Worm (Caenorhabditis elegans) whole organism, L3 larva: Measurements from ENCODE around the gene R11D1.7.

Experiments used
- ZK546.5 ChIP-seq: sonication (generic microtip); optimal IDR thresholded peaks from 2 replicates; lab custom pipeline; 2017; ENCODE audit warnings: missing biosample characterization, missing genetic modification characterization
- aly-2 ChIP-seq: fragments of 150-350 bp; optimal IDR thresholded peaks from 2 replicates; lab custom pipeline; 2014; ENCODE audit warnings: missing biosample characterization, missing genetic modification characterization
- ama-1 ChIP-seq: fragments of 150-350 bp; optimal IDR thresholded peaks from 2 replicates; lab custom pipeline; 2018
- ceh-16 ChIP-seq: sonication (generic microtip); optimal IDR thresholded peaks from 2 replicates; lab custom pipeline; 2017; ENCODE audit warnings: missing biosample characterization, missing genetic modification characterization
- ceh-28 ChIP-seq: fragments of 150-350 bp; optimal IDR thresholded peaks from 2 replicates; lab custom pipeline; 2014; ENCODE audit warnings: missing biosample characterization, missing genetic modification reagents, missing genetic modification characterization
- ceh-82 ChIP-seq: fragments of 150-350 bp; optimal IDR thresholded peaks from 2 replicates; lab custom pipeline; 2014; ENCODE audit warnings: missing biosample characterization, missing genetic modification characterization
- ceh-9 ChIP-seq: sonication (generic microtip); optimal IDR thresholded peaks from 2 replicates; lab custom pipeline; 2018; ENCODE audit warnings: missing biosample characterization, missing genetic modification characterization
- egl-27 ChIP-seq: sonication (generic microtip); optimal IDR thresholded peaks from 4 replicates; lab custom pipeline; 2017; ENCODE audit warnings: missing biosample characterization, missing genetic modification reagents, missing genetic modification characterization
- egl-5 ChIP-seq: fragments of 150-350 bp; optimal IDR thresholded peaks from 2 replicates; lab custom pipeline; 2017; ENCODE audit warnings: missing biosample characterization, missing genetic modification reagents, missing genetic modification characterization, inconsistent platforms
- elt-2 ChIP-seq: sonication (generic microtip); optimal IDR thresholded peaks from 2 replicates; lab custom pipeline; 2016; ENCODE audit warnings: missing genetic modification reagents, mild to moderate bottlenecking, missing genetic modification characterization, missing compliant biosample characterization
- elt-3 ChIP-seq, 3 experiments: fragments of 150-350 bp in 1 of 3; sonication (generic microtip) in 2 of 3; optimal IDR thresholded peaks; 2 replicates in 2 of 3; 4 replicates in 1 of 3; lab custom pipeline; 2014 to 2017; ENCODE audit warnings: missing biosample characterization in 3 of 3, missing genetic modification characterization in 3 of 3
- eor-1 ChIP-seq, 2 experiments: fragments of 150-350 bp; optimal IDR thresholded peaks; 2 replicates each; lab custom pipeline; 2014 to 2018; ENCODE audit warnings: missing biosample characterization in 2 of 2, missing genetic modification characterization in 2 of 2
- fkh-10 ChIP-seq: sonication (generic microtip); optimal IDR thresholded peaks from 2 replicates; lab custom pipeline; 2017; ENCODE audit warnings: missing biosample characterization, missing genetic modification reagents, missing genetic modification characterization
- fkh-2 ChIP-seq: fragments of 150-350 bp; optimal IDR thresholded peaks from 2 replicates; lab custom pipeline; 2014; ENCODE audit warnings: missing biosample characterization, missing genetic modification reagents, missing genetic modification characterization
- hmg-11 ChIP-seq: sonication (generic microtip); optimal IDR thresholded peaks from 2 replicates; lab custom pipeline; 2016; ENCODE audit warnings: missing genetic modification characterization, missing compliant biosample characterization
- jun-1 ChIP-seq: fragments of 150-350 bp; optimal IDR thresholded peaks from 2 replicates; lab custom pipeline; 2014; ENCODE audit warnings: missing biosample characterization, missing genetic modification reagents, missing genetic modification characterization
- lin-15B ChIP-seq: fragments of 150-350 bp; optimal IDR thresholded peaks from 2 replicates; lab custom pipeline; 2014; ENCODE audit warnings: missing biosample characterization, missing genetic modification characterization
- lin-39 ChIP-seq: fragments of 150-350 bp; optimal IDR thresholded peaks from 2 replicates; lab custom pipeline; 2018; ENCODE audit warnings: missing biosample characterization, missing genetic modification reagents, missing genetic modification characterization
- lsy-12 ChIP-seq: sonication (generic microtip); optimal IDR thresholded peaks from 2 replicates; lab custom pipeline; 2016; ENCODE audit warnings: mild to moderate bottlenecking, missing genetic modification characterization, missing compliant biosample characterization
- mdl-1 ChIP-seq: fragments of 150-350 bp; optimal IDR thresholded peaks from 2 replicates; lab custom pipeline; 2014; ENCODE audit warnings: missing biosample characterization, missing genetic modification characterization
- mml-1 ChIP-seq: fragments of 150-350 bp; sonication (generic microtip); optimal IDR thresholded peaks from 3 replicates; lab custom pipeline; 2014; ENCODE audit warnings: missing biosample characterization, missing genetic modification characterization
- nfya-1 ChIP-seq: sonication (generic microtip); optimal IDR thresholded peaks from 2 replicates; lab custom pipeline; 2017; ENCODE audit warnings: missing genetic modification characterization, mild to moderate bottlenecking, missing compliant biosample characterization, antibody characterized with exemption, moderate library complexity; ENCODE audit not compliant: insufficient read depth
- nhr-11 ChIP-seq: fragments of 150-350 bp; optimal IDR thresholded peaks from 2 replicates; lab custom pipeline; 2014; ENCODE audit warnings: missing biosample characterization, missing genetic modification characterization
- nhr-12 ChIP-seq: fragments of 150-350 bp; optimal IDR thresholded peaks from 2 replicates; lab custom pipeline; 2014; ENCODE audit warnings: missing biosample characterization, missing genetic modification characterization
- nhr-237 ChIP-seq: fragments of 150-350 bp; optimal IDR thresholded peaks from 2 replicates; lab custom pipeline; 2014; ENCODE audit warnings: missing biosample characterization, missing genetic modification characterization
- nhr-25 ChIP-seq: sonication (generic microtip); optimal IDR thresholded peaks from 2 replicates; lab custom pipeline; 2017; ENCODE audit warnings: missing biosample characterization, missing genetic modification characterization
- nhr-28 ChIP-seq: fragments of 150-350 bp; optimal IDR thresholded peaks from 2 replicates; lab custom pipeline; 2014; ENCODE audit warnings: missing biosample characterization, missing genetic modification characterization
- nhr-43 ChIP-seq: sonication (generic microtip); optimal IDR thresholded peaks from 2 replicates; lab custom pipeline; 2016; ENCODE audit warnings: mild to moderate bottlenecking, missing genetic modification characterization, missing compliant biosample characterization; ENCODE audit not compliant: poor library complexity, severe bottlenecking
- nhr-67 ChIP-seq: fragments of 150-350 bp; optimal IDR thresholded peaks from 2 replicates; lab custom pipeline; 2014; ENCODE audit warnings: missing biosample characterization, missing genetic modification characterization
- nhr-76 ChIP-seq: fragments of 150-350 bp; sonication (generic microtip); optimal IDR thresholded peaks from 5 replicates; lab custom pipeline; 2014; ENCODE audit warnings: missing biosample characterization, missing genetic modification characterization
- nhr-77 ChIP-seq: fragments of 150-350 bp; optimal IDR thresholded peaks from 2 replicates; lab custom pipeline; 2014; ENCODE audit warnings: missing biosample characterization, missing genetic modification characterization
- pha-4 ChIP-seq: fragments of 150-350 bp; optimal IDR thresholded peaks from 2 replicates; lab custom pipeline; 2014; ENCODE audit warnings: missing biosample characterization, missing genetic modification reagents, missing genetic modification characterization
- pqm-1 ChIP-seq: fragments of 150-350 bp; optimal IDR thresholded peaks from 2 replicates; lab custom pipeline; 2017; ENCODE audit warnings: missing biosample characterization, missing genetic modification characterization, inconsistent platforms
- sea-2 ChIP-seq: fragments of 150-350 bp; sonication (generic microtip); optimal IDR thresholded peaks from 4 replicates; lab custom pipeline; 2014; ENCODE audit warnings: missing biosample characterization, missing genetic modification reagents, missing genetic modification characterization
- snpc-4 ChIP-seq: fragments of 150-350 bp; optimal IDR thresholded peaks from 2 replicates; lab custom pipeline; 2014; ENCODE audit warnings: missing biosample characterization, missing genetic modification characterization
- tbx-2 ChIP-seq: sonication (generic microtip); optimal IDR thresholded peaks from 2 replicates; lab custom pipeline; 2016; ENCODE audit warnings: mild to moderate bottlenecking, missing genetic modification characterization, missing compliant biosample characterization
- unc-39 ChIP-seq: sonication (generic microtip); optimal IDR thresholded peaks from 4 replicates; lab custom pipeline; 2017; ENCODE audit warnings: missing biosample characterization, missing genetic modification characterization
- unc-62 ChIP-seq: fragments of 150-350 bp; sonication (generic microtip); optimal IDR thresholded peaks from 4 replicates; lab custom pipeline; 2014; ENCODE audit warnings: missing biosample characterization, missing genetic modification reagents, missing genetic modification characterization
- zag-1 ChIP-seq: fragments of 150-350 bp; optimal IDR thresholded peaks from 2 replicates; lab custom pipeline; 2014; ENCODE audit warnings: missing biosample characterization, missing genetic modification characterization
- ztf-11 ChIP-seq: fragments of 150-350 bp; optimal IDR thresholded peaks from 2 replicates; lab custom pipeline; 2014; ENCODE audit warnings: missing biosample characterization, missing genetic modification characterization
- ztf-4 ChIP-seq: fragments of 150-350 bp; optimal IDR thresholded peaks from 2 replicates; lab custom pipeline; 2014; ENCODE audit warnings: missing biosample characterization, missing genetic modification characterization

Gene R11D1.7

DNA sequence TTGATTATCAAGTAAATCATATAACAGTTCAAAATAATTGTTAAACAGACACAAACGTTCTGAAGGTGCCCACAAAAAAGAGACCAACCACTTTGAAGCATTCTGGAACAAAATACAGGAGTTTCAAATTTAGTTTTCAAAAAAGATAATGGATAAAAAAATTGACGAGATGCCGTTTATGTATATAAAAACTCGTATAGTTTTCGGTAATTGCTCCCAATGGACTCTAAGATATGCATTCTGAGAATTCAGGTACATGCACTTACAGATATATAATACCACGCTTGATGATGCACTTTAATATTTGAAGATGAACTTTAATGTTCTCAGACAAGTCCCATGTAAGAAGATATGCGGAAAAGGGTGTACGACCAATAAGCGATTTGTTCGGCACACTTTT lies 1.2 kb upstream of the R11D1.7 start, which contains the start of gene str-181:
Gene str-181, minus strand, starts transcription at position 101 of the 400 bp plus-strand sequence.
- TF ChIP-seq ceh-9 (tag; lab: Kevin White, UChicago) = no peak
- no peak for TF ChIP-seq ztf-11 (tag; lab: Kevin White, UChicago)
- no peak for TF ChIP-seq nhr-11 (tag; lab: Kevin White, UChicago)
- TF ChIP-seq nhr-12 = no peak
- TF ChIP-seq nhr-76 = no peak

DNA sequence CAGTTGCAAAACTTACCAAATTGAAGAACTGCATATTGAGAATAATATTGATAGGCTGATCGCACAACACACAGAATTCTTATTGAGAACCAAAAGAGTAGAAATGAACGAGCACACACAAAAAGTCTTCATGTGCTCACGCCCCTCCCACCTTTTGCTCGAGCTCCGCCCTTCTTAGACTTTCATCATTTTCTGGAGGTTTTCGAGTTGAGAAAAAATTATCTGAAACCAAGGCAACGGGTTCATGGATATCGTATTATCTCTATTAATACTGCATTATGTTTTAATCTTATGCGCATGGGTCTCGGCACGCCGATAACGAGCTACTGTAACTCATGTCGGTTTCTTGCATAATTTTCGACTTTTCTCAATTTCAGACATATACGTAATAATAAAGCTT lies 6.1 kb downstream of the R11D1.7 start, which contains the start of gene R11D1.12:
Gene R11D1.12, minus strand, starts transcription at position 101 of the 400 bp plus-strand sequence.
- no peak for TF ChIP-seq egl-27 (tag; lab: Kevin White, UChicago)
- TF ChIP-seq pha-4 (tag; lab: Kevin White, UChicago) = no peak
- TF ChIP-seq ceh-9 (tag; lab: Kevin White, UChicago) = no peak
- TF ChIP-seq nhr-237 (tag; lab: Kevin White, UChicago) = no peak
- TF ChIP-seq eor-1 (tag; optimal IDR thresholded peaks at IDR 0.05; lab: Kevin White, UChicago) = no peak
- TF ChIP-seq lin-15B (tag; lab: Kevin White, UChicago) = no peak
- no peak for TF ChIP-seq lsy-12
- TF ChIP-seq ceh-28 (tag; lab: Kevin White, UChicago) = no peak
- TF ChIP-seq nhr-77 (tag; lab: Kevin White, UChicago) = no peak
- no peak for TF ChIP-seq nhr-76
- no peak for TF ChIP-seq tbx-2
- no peak for TF ChIP-seq ZK546.5 (tag; lab: Kevin White, UChicago)
- no peak for TF ChIP-seq nhr-28 (tag; lab: Kevin White, UChicago)
- no peak for TF ChIP-seq nhr-11 (tag; lab: Kevin White, UChicago)
- TF ChIP-seq nhr-25 (tag; lab: Kevin White, UChicago) = no peak
- TF ChIP-seq lin-39 (tag; lab: Kevin White, UChicago) = no peak
- no peak for TF ChIP-seq snpc-4 (tag; lab: Kevin White, UChicago)
- TF ChIP-seq egl-5 = no peak
- no peak for TF ChIP-seq elt-3 (tag; optimal IDR thresholded peaks at IDR 0.05; lab: Kevin White, UChicago)
- TF ChIP-seq zag-1 (tag; lab: Kevin White, UChicago) = no peak
- TF ChIP-seq, all 47 proteins: peak for 0

DNA sequence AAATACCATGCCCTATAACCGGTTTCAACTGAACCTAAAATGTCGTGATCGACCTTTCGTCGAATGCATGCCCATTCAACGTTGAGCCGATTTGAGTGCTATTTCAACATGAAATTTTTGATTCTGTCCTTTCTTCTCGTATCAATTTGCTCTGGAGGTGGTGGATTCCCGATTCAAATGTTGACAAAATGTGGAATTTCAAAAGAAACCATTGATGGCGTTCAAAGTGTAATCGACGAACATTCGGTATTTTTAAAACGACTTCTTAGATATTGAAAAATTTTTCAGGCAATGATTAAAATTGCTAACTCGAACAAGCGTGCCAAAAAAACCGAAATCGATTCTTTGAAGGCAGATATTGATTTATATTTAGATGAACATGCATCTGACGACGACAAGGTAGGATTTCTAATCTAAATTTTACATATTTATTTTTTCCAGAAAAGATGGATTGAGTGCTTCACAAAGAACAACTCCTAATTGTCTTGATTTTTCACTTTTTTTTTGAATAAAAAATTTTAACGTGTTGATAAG lies 7.4 kb downstream of the R11D1.7 start, which contains the start of gene R11D1.13:
Gene R11D1.13, plus strand, starts transcription at position 51 of the 534 bp plus-strand sequence.
- TF ChIP-seq nhr-43 (tag; lab: Kevin White, UChicago) (no peak), elt-2 (no peak), ztf-4 (tag; lab: Kevin White, UChicago) (no peak), ceh-82 (no peak)
- TF ChIP-seq, all 47 proteins: peak for 0

DNA sequence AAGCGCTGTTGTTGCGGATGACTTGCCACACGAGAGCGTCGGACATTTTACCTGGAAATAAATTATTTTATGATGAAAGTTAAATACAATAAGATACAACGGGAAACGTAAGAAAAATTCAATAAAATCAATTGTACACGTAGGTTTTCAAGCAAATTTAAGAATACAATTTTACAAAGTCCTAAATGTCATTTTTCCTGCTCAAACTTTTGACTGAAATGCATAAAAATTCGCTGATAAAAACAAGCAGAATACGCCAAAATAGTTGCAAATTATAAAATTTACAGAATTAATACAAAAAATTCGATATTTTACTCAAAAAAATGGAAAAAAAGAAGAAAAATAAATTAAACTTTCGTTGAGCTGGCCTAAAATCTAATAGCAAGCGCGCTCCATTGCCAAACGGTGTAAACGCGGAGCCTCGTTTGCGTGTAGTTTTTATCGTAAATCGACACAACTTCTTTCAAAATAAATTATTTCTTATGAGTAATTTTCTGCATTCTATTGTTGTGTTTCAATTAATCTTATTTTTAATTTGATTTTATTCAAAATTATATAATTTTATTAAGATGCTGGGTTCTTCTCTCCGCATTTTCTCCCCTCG lies 8.4 kb downstream of the R11D1.7 start, which contains the start of the genes rpl-28 and mrpl-49:
Gene rpl-28, minus strand, starts transcription at position 51 of the 604 bp plus-strand sequence.
Gene mrpl-49, plus strand, starts transcription at position 570 of the 604 bp plus-strand sequence.
- TF ChIP-seq lsy-12 = peak; percentile 30
- peak; percentile 98 for TF ChIP-seq pha-4 (tag; lab: Kevin White, UChicago)
- TF ChIP-seq aly-2 = no peak
- no peak for TF ChIP-seq ceh-16 (tag; lab: Kevin White, UChicago)
- TF ChIP-seq unc-62 = no peak
- TF ChIP-seq nhr-237 (tag; lab: Kevin White, UChicago) = no peak
- TF ChIP-seq ceh-9 (tag; lab: Kevin White, UChicago) = no peak
- TF ChIP-seq elt-2 = peak; percentile 72
- no peak for TF ChIP-seq ztf-11 (tag; lab: Kevin White, UChicago)
- peak; percentile 89 for TF ChIP-seq nfya-1 (tag; lab: Kevin White, UChicago)
- no peak for TF ChIP-seq ceh-28 (tag; lab: Kevin White, UChicago)
- peak; percentile 24 for TF ChIP-seq nhr-43 (tag; lab: Kevin White, UChicago)
- peak; percentile 49 for TF ChIP-seq fkh-10
- peak; percentile 95 for TF ChIP-seq egl-5
- peak; percentile 10 for TF ChIP-seq tbx-2
- TF ChIP-seq mml-1 (tag; lab: Kevin White, UChicago) = no peak
- TF ChIP-seq snpc-4 (tag; lab: Kevin White, UChicago) = peak; percentile 91
- no peak for TF ChIP-seq fkh-2 (tag; lab: Kevin White, UChicago)
- no peak for TF ChIP-seq elt-3 (tag; optimal IDR thresholded peaks at IDR 0.05; lab: Kevin White, UChicago)
- TF ChIP-seq lin-39 (tag; lab: Kevin White, UChicago) = peak; percentile 79
- TF ChIP-seq pqm-1 (tag; lab: Kevin White, UChicago) = peak; percentile 68
- TF ChIP-seq lin-15B (tag; lab: Kevin White, UChicago) = peak; percentile 99
- TF ChIP-seq nhr-25 (tag; lab: Kevin White, UChicago) = peak; percentile 90
- no peak for TF ChIP-seq ztf-4 (tag; lab: Kevin White, UChicago)
- TF ChIP-seq ZK546.5 (tag; lab: Kevin White, UChicago) = no peak
- no peak for TF ChIP-seq eor-1 (tag; optimal IDR thresholded peaks at IDR 0.05; lab: Kevin White, UChicago)
- no peak for TF ChIP-seq ceh-82
- peak; percentile 4 for TF ChIP-seq ama-1 (lab: Kevin White, UChicago)
- TF ChIP-seq sea-2 = no peak
- TF ChIP-seq nhr-28 (tag; lab: Kevin White, UChicago) = no peak
- TF ChIP-seq zag-1 (tag; lab: Kevin White, UChicago) = no peak
- no peak for TF ChIP-seq unc-39 (tag; lab: Kevin White, UChicago)
- TF ChIP-seq jun-1 = peak; percentile 38
- TF ChIP-seq nhr-77 (tag; lab: Kevin White, UChicago) = no peak
- no peak for TF ChIP-seq nhr-67 (tag; lab: Kevin White, UChicago)
- TF ChIP-seq nhr-12 = no peak
- TF ChIP-seq nhr-76 = no peak
- TF ChIP-seq nhr-11 (tag; lab: Kevin White, UChicago) = peak; percentile 48
- peak; percentile 40 for TF ChIP-seq hmg-11 (tag; lab: Kevin White, UChicago)
- no peak for TF ChIP-seq mdl-1 (tag; lab: Kevin White, UChicago)
